Worm (Caenorhabditis elegans) whole organism, mixed stage, embryonic: Measurements from ENCODE around the gene F58A4.6.
A peak's percentile ranks its signal among the peaks of the same experiment; 100 is the strongest.

ENCODE experiments used
- M03D4.4 ChIP-seq: sonication (generic microtip); optimal IDR thresholded peaks from 2 replicates; lab custom pipeline; 2017; ENCODE audit warnings: mild to moderate bottlenecking, missing genetic modification characterization, missing compliant biosample characterization
- lin-13 ChIP-seq: fragments of 150-350 bp; optimal IDR thresholded peaks from 2 replicates; lab custom pipeline; 2014; ENCODE audit warnings: missing biosample characterization, missing genetic modification characterization
- unc-39 ChIP-seq: fragments of 150-350 bp; optimal IDR thresholded peaks from 2 replicates; lab custom pipeline; 2014; ENCODE audit warnings: missing biosample characterization, missing genetic modification characterization

DNA sequence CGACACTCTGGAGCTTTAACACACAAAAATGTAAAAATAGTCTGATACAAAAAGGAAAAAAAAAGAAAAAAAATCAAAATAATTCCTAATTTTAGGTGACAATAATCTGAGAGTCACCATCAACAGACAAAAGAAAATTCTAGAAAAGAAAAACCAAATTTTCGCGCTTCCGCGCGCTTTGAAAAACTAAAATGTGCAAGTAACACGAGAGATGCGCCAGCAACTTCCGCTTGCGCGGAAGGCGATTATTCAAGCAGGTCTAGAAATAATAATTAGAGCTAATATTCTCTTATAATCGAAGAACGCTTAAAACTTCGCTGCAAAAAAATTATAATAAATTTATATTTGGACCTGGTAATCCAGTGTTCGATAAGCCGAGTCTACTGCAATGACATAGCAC is 2.7 kb downstream of the F58A4.6 start:
- TF ChIP-seq M03D4.4 (tag; lab: Kevin White, UChicago), result no peak
- TF ChIP-seq unc-39 (tag; lab: Kevin White, UChicago), result no peak
- TF ChIP-seq lin-13 (tag; lab: Kevin White, UChicago), result peak; percentile 44
